Worm (Caenorhabditis elegans) whole organism, L4/young adult: ENCODE measurements around the gene ltd-1.
A peak's percentile ranks its signal among the peaks of the same experiment; 100 is the strongest.

Source experiments
- W03F9.2 ChIP-seq: fragments of 150-350 bp; optimal IDR thresholded peaks from 2 replicates; lab custom pipeline; 2014; ENCODE audit warnings: missing biosample characterization, missing genetic modification characterization
- dao-5 ChIP-seq: sonication (generic microtip); optimal IDR thresholded peaks from 2 replicates; lab custom pipeline; 2016; ENCODE audit warnings: missing genotype, missing genetic modification characterization, moderate library complexity, missing compliant biosample characterization
- him-1 ChIP-seq: sonication (generic microtip); optimal IDR thresholded peaks from 2 replicates; lab custom pipeline; 2016; ENCODE audit warnings: missing genotype, missing genetic modification reagents, missing genetic modification characterization, missing compliant biosample characterization

Gene ltd-1

ce11 chrII:8092537-8092936 lies at the start of gene ltd-1:
Gene ltd-1 (minus strand): TSS chrII:8092754.
- TF ChIP-seq him-1 (tag; lab: Kevin White, UChicago) (no peak), dao-5 (tag; lab: Kevin White, UChicago) (no peak), W03F9.2 (tag; lab: Kevin White, UChicago) (no peak)

DNA sequence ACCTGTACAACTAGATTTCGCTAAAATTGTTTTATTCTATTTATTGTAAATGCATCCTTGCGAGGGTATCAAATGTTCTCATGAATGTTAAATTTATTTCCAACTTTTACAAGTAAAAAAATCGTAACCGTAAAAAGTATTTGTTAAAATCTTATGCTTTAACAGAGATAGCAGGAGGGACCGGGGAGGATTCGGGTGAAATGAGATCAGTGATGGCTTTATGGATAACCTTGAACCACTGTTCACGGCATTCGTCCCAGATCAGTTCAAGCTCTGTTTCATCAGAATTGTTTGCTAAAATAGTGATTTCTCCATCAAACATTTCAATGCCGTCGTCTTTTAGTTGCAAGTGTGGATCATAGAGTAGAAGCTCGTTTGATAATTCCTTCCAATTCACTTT lies 48.6 kb upstream of the ltd-1 start:
- TF ChIP-seq W03F9.2 (tag; lab: Kevin White, UChicago), result no peak
- no peak for TF ChIP-seq dao-5 (tag; lab: Kevin White, UChicago)
- TF ChIP-seq him-1 (tag; lab: Kevin White, UChicago), result no peak

DNA sequence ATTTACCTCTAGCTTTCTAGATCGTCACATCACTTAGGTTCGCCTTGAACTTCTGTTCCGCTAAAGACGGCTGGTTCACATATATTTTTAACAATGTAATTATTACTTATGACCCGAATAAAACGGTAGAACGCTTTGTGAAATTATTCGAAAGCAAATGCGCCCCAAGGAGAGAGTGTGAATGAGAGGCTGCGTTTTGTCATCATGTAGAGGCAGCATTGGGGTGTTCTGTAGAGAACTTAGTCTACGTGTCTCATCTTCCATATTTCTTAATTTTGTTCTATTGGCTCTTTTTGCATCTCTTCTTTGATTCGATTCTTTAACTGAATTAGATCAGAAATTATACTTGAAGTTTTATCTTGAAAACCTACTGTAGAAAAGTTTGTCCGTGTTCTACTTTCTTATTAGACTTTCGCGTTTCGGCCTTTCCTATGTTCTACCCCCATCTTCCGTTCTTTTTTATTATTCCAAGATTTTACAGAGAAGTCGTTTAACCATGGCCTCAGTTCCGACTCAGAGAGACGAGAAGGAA lies 45.5 kb upstream of the ltd-1 start, which contains the start of gene cdc-48.2:
TSS of gene cdc-48.2 (plus strand) at position 482 of the 532 bp plus-strand sequence.
- TF ChIP-seq W03F9.2 (tag; lab: Kevin White, UChicago) (no peak), him-1 (tag; lab: Kevin White, UChicago) (no peak), dao-5 (tag; lab: Kevin White, UChicago) (no peak)

- TF ChIP-seq him-1 (tag; lab: Kevin White, UChicago) (no peak), dao-5 (tag; lab: Kevin White, UChicago) (no peak), W03F9.2 (tag; lab: Kevin White, UChicago) (no peak)
Measured at ce11 chrII:8137379-8137778, 44.8 kb upstream of the ltd-1 start.

- TF ChIP-seq him-1 (tag; lab: Kevin White, UChicago) (no peak), W03F9.2 (tag; lab: Kevin White, UChicago) (no peak), dao-5 (tag; lab: Kevin White, UChicago) (no peak)
Measured at ce11 chrII:8136818-8137217, 44.3 kb upstream of the ltd-1 start, which contains the start of gene ctns-1. Gene ctns-1 (minus strand): TSS chrII:8136918.

ce11 chrII:8135953-8136352 lies 43.4 kb upstream of the ltd-1 start:
- TF ChIP-seq him-1 (tag; lab: Kevin White, UChicago) (no peak), W03F9.2 (tag; lab: Kevin White, UChicago) (no peak), dao-5 (tag; lab: Kevin White, UChicago) (no peak)

DNA sequence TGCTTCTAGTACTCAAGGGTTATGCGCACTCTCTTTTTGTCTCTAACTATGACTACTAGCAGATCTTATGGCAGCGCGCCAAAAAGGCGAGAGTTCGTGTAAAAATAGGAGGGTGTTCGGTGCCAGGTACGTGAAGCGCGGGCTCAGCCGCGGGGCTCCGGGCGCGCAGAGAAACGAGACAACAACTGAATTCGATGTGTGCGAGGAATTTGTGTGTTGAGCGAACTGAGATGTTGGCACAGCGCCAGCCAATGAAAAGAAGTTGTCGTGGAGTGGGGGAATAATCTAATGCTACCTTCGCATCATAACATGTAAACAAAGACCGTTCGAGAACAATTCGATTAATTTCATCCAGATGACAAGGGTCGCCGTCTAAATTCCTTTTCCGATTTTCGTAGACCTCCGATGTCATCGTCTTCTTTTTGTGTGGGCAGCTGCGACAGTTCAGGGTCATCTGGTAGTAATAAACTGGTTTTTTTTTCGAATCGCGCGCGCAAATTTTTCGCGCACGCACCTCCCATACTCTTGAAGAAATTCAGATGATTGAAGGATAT lies 38.9 kb upstream of the ltd-1 start:
- TF ChIP-seq W03F9.2 (tag; lab: Kevin White, UChicago), result no peak
- TF ChIP-seq dao-5 (tag; lab: Kevin White, UChicago), result no peak
- peak; percentile 67 for TF ChIP-seq him-1 (tag; lab: Kevin White, UChicago)

DNA sequence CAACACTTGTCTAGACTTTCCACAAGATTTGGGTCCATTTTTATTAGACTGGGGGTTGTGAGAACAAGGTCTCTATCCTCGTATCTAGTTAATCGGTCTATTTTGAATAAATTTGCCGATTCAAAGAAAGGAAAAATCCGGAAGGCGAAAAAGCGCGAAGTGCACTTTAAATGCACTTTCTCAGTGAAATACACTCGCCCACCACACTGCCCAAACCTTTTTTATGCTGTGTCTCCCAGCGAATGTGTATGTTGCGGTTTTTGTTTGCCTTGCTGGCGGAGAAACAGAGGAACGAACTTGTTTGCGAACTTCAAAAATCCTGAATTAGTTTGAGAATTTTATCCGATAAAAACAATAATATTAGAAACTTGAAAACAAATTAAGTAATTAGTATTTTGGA lies 38.2 kb upstream of the ltd-1 start:
- no peak for TF ChIP-seq dao-5 (tag; lab: Kevin White, UChicago)
- no peak for TF ChIP-seq him-1 (tag; lab: Kevin White, UChicago)
- no peak for TF ChIP-seq W03F9.2 (tag; lab: Kevin White, UChicago)

DNA sequence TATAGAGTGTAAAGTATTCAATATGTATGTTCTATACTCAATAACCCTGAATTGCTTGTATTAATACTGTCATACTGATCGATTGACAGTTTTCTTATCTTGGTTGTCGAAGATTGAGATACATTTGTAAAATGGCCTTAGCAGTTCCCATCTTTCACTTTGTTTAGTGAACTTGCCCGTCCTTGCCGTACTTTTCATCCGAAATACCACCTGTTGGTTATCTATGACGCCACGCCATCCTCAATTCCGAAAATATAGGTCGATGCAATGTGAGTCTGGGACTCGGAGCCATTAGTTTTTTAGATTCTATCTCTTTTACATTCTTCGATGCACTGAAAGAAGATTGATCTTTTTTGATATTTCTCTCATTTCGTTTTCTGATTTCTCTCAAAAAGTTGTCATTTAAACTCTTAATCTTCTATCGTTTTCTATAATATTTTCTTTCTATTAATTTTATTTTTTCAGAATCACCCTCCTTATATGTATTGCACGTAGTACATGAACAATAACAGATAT lies 37.0 kb upstream of the ltd-1 start, which contains the start of gene ulp-4:
TSS of gene ulp-4 (plus strand) at position 466 of the 516 bp plus-strand sequence.
- TF ChIP-seq dao-5 (tag; lab: Kevin White, UChicago) (no peak), W03F9.2 (tag; lab: Kevin White, UChicago) (no peak), him-1 (tag; lab: Kevin White, UChicago) (no peak)

- TF ChIP-seq dao-5 (tag; lab: Kevin White, UChicago), result no peak
- TF ChIP-seq him-1 (tag; lab: Kevin White, UChicago), result no peak
- TF ChIP-seq W03F9.2 (tag; lab: Kevin White, UChicago), result no peak
Measured at ce11 chrII:8129040-8129387, 36.5 kb upstream of the ltd-1 start.

- TF ChIP-seq W03F9.2 (tag; lab: Kevin White, UChicago), result no peak
- peak; percentile 36 for TF ChIP-seq him-1 (tag; lab: Kevin White, UChicago)
- peak; percentile 9 for TF ChIP-seq dao-5 (tag; lab: Kevin White, UChicago)
Measured at ce11 chrII:8128273-8129039, 35.9 kb upstream of the ltd-1 start.

- TF ChIP-seq dao-5 (tag; lab: Kevin White, UChicago), result no peak
- TF ChIP-seq him-1 (tag; lab: Kevin White, UChicago), result no peak
Measured at ce11 chrII:8127794-8128193, 35.2 kb upstream of the ltd-1 start.

DNA sequence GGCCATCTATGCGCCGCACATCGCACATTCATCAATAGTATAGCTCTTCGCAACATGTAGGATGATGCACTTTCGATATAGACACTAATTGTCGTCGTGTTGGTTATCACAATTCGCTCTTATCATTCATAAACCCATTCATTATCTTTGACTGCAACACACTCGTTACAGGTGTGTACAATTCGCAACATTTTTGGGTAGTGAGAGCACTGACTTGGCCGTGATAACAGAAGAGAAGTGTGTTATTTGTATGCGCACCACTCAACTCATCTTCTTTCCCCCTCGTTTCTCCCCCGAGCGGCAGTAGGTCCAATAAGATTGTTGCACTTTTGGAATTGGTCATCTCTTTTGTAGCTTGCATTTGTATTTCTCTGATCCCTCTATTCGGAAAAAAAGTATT lies 34.7 kb upstream of the ltd-1 start:
- TF ChIP-seq him-1 (tag; lab: Kevin White, UChicago) (no peak), dao-5 (tag; lab: Kevin White, UChicago) (no peak), W03F9.2 (tag; lab: Kevin White, UChicago) (no peak)
